Fruit fly (Drosophila melanogaster) Kc167 (cell line): ENCODE results near the gene Oatp33Eb.

Experiments
- Myc ChIP-seq: fragments of >200 bp; optimal IDR thresholded peaks from 2 replicates; lab custom pipeline; 2017; ENCODE audit warnings: missing external identifiers
- Sin3A ChIP-seq: fragments of >200 bp; optimal IDR thresholded peaks from 2 replicates; lab custom pipeline; 2018; ENCODE audit warnings: missing external identifiers
- h ChIP-seq: fragments of >200 bp; optimal IDR thresholded peaks from 3 replicates; lab custom pipeline; 2018; ENCODE audit warnings: missing external identifiers
- insv ChIP-seq: fragments of >200 bp; optimal IDR thresholded peaks from 3 replicates; lab custom pipeline; 2018; ENCODE audit warnings: missing external identifiers
- psq ChIP-seq: fragments of >200 bp; optimal IDR thresholded peaks from 2 replicates; lab custom pipeline; 2017; ENCODE audit warnings: missing external identifiers
- ttk ChIP-seq: sonication (Bioruptor generic); optimal IDR thresholded peaks from 2 replicates; lab custom pipeline; 2017; ENCODE audit warnings: missing external identifiers

The Oatp33Eb gene

DNA sequence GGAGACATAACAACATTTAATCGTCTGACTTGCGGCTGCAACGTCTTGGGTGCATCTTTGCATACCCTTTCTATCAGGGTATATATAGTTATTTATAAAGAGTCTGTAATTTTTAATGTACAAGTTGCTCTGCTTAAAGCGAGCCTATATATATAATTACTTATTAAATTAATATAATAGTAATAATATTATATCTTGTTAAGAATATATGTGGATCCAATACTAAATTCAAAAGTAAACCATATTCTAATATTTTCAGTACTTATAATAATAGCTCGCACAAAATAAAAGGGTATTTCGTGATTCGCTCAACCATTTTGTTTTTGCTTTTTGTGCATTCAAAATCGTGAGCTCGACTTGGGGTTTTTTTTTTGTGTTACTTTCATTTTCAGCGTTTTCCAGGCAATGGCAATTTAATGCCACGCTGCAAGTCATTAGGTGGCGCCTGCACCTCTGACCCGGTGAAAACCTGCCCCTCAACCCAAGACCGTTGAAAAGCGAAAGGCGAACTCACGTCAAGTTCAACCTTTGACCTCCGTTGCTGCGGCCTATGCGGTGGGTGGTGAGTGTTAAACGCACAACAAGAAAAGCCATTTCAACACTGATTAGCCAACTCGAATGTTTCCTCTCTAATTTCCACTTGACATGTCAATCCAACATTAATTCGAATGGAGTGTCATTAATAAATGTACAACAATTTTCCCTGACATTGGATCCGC, 37.8 kb downstream of the Oatp33Eb start:
- TF ChIP-seq Sin3A (lab: Kevin White, UChicago) (no peak), psq (lab: Kevin White, UChicago) (no peak), insv (lab: Kevin White, UChicago) (no peak), ttk (lab: Kevin White, UChicago) (no peak), h (lab: Kevin White, UChicago) (no peak), Myc (lab: Kevin White, UChicago) (no peak)

DNA sequence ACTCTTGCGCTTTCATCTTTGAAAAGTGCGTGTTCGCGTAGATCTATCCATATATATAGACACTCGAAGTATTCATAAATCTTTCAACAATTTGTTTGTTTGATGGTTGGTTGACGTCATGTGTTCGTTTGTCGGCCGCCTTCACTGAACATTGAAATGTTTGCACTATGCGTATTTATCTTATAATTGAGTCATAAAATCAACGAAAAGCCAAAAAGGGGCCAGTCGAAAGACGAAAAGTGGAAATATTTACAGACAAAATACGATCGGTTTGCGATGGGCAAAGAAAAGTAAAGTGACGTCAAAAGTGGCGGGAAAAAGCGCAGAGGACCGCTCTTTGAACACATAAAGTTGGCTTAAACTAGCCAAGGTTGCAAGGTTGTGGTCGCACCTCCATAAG, 39.0 kb downstream of the Oatp33Eb start:
- TF ChIP-seq psq (lab: Kevin White, UChicago) (no peak), ttk (lab: Kevin White, UChicago) (no peak), Myc (lab: Kevin White, UChicago) (no peak), insv (lab: Kevin White, UChicago) (no peak), h (lab: Kevin White, UChicago) (no peak), Sin3A (lab: Kevin White, UChicago) (no peak)

DNA sequence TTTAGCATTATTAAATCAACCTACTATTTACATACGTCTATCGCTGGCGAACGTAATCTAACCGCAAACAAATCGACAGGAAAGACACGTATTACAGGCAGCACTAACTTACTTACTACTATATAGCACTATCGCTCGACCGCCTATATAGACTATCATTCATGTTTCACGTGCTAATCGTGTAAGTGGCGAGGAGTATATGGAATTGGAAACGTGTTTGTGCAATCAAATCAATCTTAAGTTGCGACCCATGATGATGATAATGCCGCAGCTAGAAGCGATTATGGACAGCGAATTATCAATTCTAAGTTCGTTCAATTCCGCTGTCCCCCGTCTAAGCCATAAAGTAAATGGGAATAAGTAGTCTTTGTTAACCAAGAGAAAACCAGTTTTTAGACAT, 39.5 kb downstream of the Oatp33Eb start:
- TF ChIP-seq h (lab: Kevin White, UChicago) (no peak), Sin3A (lab: Kevin White, UChicago) (no peak), Myc (lab: Kevin White, UChicago) (no peak), insv (lab: Kevin White, UChicago) (no peak), psq (lab: Kevin White, UChicago) (no peak), ttk (lab: Kevin White, UChicago) (no peak)

DNA sequence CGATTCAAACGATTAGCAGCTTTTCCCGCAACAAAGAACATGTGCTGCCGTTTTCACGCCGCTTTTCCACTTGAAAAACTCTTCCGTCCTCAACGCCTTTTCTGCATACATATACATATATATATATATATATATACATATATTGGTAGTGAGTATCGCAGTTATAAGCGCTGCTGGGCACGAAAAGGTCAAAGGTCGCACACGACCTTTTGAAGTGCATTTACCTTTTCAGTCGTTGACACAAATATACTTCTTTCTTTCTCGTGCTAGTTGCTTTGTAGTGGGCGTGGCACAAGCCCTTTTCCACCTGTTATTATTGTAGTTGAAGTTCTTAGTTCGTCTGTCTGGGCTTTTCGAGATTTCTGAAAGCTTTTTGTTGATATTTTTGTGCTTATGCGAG, 41.2 kb downstream of the Oatp33Eb start:
- TF ChIP-seq psq (lab: Kevin White, UChicago) (no peak), Sin3A (lab: Kevin White, UChicago) (no peak)

DNA sequence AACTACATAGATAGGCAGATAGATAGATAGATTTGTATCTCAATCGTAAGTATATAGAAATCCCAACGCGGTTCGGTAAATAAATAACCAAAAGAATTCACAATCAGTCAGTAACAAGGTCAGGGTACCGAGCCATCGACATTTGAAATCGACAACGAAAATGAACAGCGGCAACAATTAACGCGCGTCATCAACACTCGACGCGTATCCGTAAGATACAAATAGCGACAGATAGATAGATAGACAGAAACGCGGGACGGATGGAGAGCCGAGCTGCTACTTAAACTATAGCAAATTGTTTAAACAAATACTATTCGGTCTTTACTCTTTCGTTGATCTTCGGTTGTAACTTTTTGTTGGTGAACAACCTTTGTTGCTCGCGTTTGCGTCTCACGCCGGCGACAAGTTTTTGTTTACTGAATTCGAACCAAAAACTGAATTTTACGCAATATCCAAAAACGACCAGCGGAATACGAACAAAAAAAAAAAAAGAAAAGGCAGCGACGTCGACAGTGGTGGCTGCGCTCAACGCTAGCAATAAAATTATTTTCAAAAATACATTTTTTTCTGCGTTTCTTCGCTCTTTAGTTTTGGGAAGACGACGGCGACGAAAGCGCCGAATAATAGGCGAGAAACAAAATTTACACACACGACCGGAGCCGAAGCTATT, 45.0 kb downstream of the Oatp33Eb start:
- TF ChIP-seq insv (lab: Kevin White, UChicago) (no peak), h (lab: Kevin White, UChicago) (no peak), ttk (lab: Kevin White, UChicago) (no peak), Sin3A (lab: Kevin White, UChicago) (no peak), Myc (lab: Kevin White, UChicago) (no peak), psq (lab: Kevin White, UChicago) (no peak)

DNA sequence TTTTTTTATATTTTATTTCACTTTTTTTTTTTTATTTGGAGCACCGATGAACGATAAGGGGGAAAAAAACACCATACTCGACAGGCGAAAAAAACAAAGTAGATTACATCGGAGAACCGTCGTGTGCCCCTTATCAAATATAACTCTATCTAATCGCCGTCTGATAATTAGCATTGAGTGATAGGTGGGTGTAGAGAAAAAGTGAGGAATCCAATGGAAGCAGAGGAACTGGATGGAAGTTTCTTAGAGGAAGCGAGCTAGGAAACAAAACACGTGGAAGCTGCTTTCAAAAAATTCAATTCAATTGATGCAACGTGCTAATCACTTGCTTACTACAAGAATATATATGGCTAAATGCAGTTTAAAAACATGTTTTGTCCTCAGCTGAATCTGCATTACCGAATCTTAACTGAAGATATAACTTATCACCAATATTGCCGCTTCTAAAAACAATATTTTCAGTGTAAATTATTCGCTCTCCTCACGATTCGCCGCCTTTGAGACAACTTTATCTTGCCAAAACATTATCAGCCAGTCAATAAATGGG, 45.6 kb downstream of the Oatp33Eb start:
- TF ChIP-seq ttk (lab: Kevin White, UChicago): no peak
- TF ChIP-seq Myc (lab: Kevin White, UChicago): no peak
- no peak for TF ChIP-seq insv (lab: Kevin White, UChicago)
- TF ChIP-seq psq (lab: Kevin White, UChicago): no peak
- no peak for TF ChIP-seq h (lab: Kevin White, UChicago)

DNA sequence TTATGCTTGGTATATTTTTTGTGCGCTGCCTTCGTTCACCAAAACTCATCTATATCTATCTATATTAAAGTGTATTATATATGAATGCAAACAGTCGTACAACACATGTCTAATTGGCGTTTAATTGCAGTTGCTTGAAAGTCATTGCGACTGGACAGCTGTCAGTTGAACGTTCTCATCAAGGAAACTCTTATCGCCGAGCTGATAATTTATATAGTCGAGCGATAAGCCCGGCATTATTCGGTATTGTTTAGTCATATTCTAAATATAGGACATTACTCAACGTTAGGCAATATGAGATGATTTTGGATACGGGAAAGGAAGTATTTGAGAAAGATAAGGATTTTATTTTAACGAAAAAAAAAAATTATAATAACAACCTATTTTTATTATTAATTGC, 46.9 kb downstream of the Oatp33Eb start:
- TF ChIP-seq Myc (lab: Kevin White, UChicago) (no peak), h (lab: Kevin White, UChicago) (no peak), Sin3A (lab: Kevin White, UChicago) (no peak), ttk (lab: Kevin White, UChicago) (no peak)

DNA sequence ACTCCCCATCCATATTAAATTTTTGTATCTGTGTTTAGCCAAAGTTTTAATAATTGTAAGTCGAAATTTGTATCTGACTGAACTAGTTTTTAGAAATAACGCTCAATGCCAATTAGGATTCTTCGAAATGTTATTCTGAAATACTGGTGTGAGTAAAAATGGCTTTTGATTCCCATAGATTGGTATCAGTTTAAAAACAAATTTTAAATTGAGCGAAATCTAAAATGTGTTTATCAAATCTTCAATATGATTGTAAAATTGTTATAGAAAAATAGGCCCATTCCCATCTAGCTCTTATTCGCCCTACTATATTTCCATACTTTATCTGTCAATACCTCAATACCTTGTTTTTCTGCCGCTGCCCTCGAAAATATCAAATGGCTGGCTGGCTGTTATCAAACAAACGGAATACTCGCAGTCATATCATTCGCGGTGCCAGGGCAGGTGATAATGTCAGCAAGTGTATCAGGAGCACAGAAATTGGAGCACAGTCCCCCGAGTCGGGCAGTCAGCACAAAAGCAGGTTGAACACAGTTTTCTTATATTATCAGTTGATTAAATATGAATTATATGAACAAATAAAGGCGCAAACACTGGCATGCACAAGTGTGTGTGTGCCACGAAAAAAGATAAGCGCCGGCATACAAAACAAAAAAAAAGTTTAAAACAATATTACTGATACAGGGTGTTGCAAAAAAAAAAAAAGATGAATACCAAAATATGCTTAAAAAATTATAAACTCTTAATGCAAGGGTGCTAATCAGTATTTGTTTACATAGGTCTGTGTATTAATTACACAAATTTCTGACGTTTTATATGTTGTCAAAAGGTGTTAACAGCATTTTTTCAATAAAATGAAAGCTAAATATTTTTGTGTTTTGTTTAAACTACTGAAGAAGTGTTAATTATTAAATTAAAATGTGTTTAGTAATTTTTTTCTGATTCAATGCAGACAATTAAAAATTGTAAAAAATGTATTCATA, 49.3 kb downstream of the Oatp33Eb start, which contains the start of gene t-cup:
Gene t-cup, minus strand, starts transcription at position 51 of the 983 bp plus-strand sequence.
- TF ChIP-seq insv (lab: Kevin White, UChicago) (no peak), ttk (lab: Kevin White, UChicago) (no peak), psq (lab: Kevin White, UChicago) (no peak), Myc (lab: Kevin White, UChicago) (no peak), Sin3A (lab: Kevin White, UChicago) (no peak), h (lab: Kevin White, UChicago) (no peak)

DNA sequence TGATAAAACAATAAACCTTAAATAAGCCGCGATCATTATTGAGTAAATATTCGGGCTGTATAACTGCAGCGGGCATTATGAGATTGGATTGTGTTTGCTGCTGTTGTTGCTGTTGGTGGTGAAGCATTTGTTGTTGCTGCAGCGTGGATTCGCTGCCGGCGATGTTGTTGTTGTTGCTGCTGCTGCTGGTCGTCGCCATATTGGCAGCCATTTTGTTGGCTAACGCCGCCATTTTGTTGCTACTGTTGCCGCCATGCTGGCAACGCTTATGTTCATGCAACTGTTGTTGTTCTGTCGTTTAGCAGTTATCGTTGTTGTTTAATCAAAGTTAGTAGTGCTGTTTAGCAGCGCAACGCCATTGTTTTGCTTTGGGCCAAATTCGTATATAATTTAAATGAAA, 50.3 kb downstream of the Oatp33Eb start:
- TF ChIP-seq insv (lab: Kevin White, UChicago): no peak
- TF ChIP-seq psq (lab: Kevin White, UChicago): no peak
- TF ChIP-seq ttk (lab: Kevin White, UChicago): no peak
- no peak for TF ChIP-seq Myc (lab: Kevin White, UChicago)
- TF ChIP-seq Sin3A (lab: Kevin White, UChicago): no peak
- no peak for TF ChIP-seq h (lab: Kevin White, UChicago)

DNA sequence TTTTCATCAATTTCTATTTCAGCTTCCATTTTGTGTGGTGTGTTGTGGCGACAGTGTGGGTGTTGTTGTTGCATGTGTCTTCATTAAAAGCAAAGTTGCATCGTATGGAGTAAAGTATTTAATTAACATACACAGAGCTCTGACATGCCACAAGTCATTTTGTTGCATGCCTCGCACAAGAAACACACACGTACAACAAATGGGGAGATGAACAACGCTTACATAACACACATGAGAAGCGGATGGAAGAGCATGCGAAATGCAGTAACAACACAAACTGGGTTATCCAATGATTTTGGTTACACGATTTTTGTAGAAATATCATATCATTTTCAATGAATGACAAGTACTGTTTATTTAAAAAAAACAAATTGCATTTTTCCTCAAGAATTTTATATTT, 50.9 kb downstream of the Oatp33Eb start:
- no peak for TF ChIP-seq ttk (lab: Kevin White, UChicago)
- TF ChIP-seq insv (lab: Kevin White, UChicago): no peak
- TF ChIP-seq Myc (lab: Kevin White, UChicago): no peak
- TF ChIP-seq h (lab: Kevin White, UChicago): no peak
- no peak for TF ChIP-seq psq (lab: Kevin White, UChicago)
- TF ChIP-seq Sin3A (lab: Kevin White, UChicago): no peak
